Fruit fly (Drosophila melanogaster): Measurements from ENCODE around the gene alphaSnap.

Gene alphaSnap

dm6 chr3L:20317751-20318150 lies 4.3 kb downstream of the alphaSnap start:
- TF ChIP-seq CG17801 (GFP tag; optimal IDR thresholded peaks at IDR 0.05; ENCODE audit: partially characterized antibody): no peak

DNA sequence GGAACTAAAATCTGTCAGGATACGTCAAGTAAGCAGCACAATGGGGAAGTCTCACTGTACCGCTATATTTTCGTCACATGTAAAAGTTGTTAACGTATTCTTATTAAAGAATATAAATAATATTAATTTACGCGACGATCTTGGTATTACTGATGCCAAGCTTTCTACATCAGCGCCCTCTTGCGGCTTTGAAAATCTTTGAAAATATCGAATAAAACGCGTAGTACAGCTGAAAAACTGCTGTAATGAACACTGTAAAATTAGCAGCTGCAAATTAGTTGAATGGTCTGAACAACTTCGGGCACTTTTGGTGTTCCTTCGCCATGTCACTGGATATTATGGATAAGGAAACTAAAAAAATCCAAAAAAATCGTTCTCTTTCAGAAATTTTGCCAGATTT lies 6.6 kb downstream of the alphaSnap start:
- no peak for TF ChIP-seq CG17801 (GFP tag; optimal IDR thresholded peaks at IDR 0.05; ENCODE audit: partially characterized antibody)

dm6 chr3L:20320652-20321051 lies 7.2 kb downstream of the alphaSnap start, which contains the start of gene Spn77Bb:
Gene Spn77Bb (plus strand): TSS chr3L:20320952.
- TF ChIP-seq CG17801 (GFP tag; optimal IDR thresholded peaks at IDR 0.05; ENCODE audit: partially characterized antibody): no peak

DNA sequence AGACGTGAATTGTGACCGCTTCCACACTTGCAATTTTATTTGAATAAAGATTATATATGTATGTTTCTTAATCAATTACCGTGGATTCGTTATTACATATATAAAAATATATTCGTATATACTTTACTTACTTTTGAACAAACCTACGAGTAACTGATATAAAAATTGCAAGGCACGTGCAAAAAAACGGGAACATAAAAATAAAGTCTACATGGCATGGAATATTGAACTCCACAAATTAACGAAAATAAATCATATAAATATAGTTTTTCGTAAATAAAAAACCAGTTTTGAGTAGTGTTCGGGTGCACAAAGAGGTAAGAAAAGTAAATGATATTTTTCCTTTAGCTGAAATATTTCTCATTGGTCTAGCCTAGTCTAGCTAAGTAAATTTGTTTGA lies 28.9 kb downstream of the alphaSnap start, which contains the start of gene Spn77Bc:
Gene Spn77Bc, plus strand, starts transcription at position 301 of the 400 bp plus-strand sequence.
- TF ChIP-seq CG17801 (GFP tag; optimal IDR thresholded peaks at IDR 0.05; ENCODE audit: partially characterized antibody): no peak

DNA sequence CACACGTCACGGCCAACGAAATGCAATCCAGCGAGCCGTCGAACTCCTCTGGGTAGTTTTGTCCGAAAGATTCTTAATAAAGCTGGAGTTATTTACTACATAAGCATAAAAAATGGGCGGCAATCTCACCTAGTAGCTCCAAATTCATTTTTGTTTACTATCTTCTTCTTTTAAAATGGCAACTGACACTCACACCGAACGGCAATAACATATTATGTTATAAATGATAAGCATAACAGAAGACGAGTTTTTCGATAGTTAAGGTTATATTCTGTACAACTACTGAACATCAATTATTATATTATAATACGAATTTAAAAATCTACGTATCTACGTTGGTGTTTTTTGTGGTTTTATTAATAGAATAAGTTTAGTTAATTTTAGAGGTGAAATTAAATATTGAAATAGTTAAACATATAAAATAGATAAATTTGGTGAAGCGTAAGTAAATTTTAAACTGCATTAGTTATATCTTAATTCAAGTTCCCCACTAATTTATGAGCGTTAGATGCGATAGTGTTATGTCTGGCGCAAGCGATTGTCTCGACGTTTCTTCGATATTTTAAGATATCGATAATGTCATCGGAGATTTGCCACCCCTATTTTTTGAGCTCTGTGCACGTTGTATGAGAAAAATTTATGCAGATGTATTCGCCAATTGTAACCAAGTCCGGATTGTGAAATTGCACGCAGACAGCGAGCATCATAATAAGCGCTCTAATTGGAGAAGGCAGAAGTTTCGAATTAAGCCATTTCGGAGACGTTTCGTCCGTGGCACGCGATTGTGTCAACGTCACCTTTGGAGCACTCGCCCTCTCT lies 34.5 kb downstream of the alphaSnap start, which contains the start of the genes Rbbp5 and eRF1:
Gene Rbbp5, minus strand, starts transcription at position 181 of the 819 bp plus-strand sequence.
Gene eRF1, plus strand, starts transcription at position 594 of the 819 bp plus-strand sequence.
- TF ChIP-seq CG17801 (GFP tag; optimal IDR thresholded peaks at IDR 0.05; ENCODE audit: partially characterized antibody): peak; percentile 78

- no peak for TF ChIP-seq CG17801 (GFP tag; optimal IDR thresholded peaks at IDR 0.05; ENCODE audit: partially characterized antibody)
These were observed 35.2 kb downstream of the alphaSnap start for dm6 chr3L:20348581-20349093.

DNA sequence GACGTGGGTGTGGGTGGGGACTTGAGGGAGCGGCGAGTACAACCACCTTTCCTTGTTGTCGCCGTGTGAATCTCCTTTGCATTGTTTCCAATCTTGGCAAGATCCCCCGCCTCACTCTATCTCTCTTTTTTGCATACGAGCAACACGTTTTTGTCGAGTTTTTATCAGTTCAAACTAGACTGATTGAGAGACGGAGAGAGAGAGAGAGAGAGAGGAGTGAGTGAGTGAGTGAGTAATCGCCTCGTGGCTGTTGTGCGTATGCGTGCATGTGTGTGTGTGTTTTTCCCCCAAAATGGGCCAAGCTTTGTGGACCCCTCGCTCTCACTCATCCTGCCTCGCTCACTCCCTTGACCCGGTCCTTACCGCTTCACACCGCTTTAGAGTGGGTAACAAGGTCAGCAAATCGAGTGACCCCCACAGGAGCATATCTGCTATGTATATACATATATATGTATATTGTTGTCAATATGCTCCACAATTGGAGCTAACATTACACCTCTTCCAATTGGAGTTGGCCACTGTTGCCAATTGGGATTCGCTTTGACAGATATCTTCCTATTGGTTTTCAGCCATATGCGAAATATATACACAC lies 36.0 kb downstream of the alphaSnap start:
- no peak for TF ChIP-seq CG17801 (GFP tag; optimal IDR thresholded peaks at IDR 0.05; ENCODE audit: partially characterized antibody)

DNA sequence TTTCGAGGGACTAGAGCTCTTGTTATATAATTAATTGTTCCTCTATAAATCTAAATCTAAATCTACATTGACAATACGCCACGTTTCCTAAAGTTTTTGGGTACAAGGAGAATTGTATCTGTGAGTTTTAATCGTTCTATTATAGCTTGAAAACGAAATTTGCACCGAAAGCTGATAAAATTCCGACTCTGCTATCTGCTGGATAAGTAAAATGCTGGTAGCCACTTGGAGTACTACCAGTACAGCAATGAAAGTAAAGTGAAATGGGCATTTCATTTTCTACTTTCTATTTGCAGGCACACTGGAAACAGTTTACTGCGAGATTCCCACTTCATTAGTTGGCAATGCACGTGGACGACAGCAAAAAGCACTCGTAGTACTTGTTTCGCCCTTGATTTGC lies 39.7 kb downstream of the alphaSnap start, which contains the start of gene CG5618:
Gene CG5618, plus strand, starts transcription at position 301 of the 400 bp plus-strand sequence.
- no peak for TF ChIP-seq CG17801 (GFP tag; optimal IDR thresholded peaks at IDR 0.05; ENCODE audit: partially characterized antibody)

DNA sequence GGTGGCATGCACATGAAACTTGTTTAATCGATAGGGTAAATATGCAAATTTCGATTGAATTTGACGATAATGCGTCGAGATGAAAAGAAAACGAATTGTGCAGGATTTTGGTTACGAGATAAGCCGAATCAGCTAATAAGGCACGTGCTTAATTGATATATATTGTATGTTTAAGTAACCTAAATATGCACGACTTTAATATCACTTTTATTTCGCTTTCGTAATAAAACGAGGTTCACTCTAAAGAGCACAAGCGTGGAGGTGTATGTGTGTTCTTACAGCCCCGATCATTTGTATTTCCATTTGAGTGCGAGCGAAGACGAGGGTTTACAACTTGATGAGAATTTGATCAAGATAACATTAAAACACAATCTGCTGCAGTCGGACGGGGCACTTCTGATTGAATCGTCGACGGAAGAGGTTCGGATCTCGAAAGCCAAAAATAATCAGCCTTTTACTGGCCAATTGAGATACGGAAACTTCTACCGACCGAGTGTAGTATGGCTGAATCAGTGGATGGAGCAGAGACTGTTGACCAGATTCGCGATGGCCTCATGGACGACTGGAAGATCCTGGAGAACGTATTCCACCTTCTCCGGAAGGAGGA lies 40.4 kb downstream of the alphaSnap start:
- no peak for TF ChIP-seq CG17801 (GFP tag; optimal IDR thresholded peaks at IDR 0.05; ENCODE audit: partially characterized antibody)

DNA sequence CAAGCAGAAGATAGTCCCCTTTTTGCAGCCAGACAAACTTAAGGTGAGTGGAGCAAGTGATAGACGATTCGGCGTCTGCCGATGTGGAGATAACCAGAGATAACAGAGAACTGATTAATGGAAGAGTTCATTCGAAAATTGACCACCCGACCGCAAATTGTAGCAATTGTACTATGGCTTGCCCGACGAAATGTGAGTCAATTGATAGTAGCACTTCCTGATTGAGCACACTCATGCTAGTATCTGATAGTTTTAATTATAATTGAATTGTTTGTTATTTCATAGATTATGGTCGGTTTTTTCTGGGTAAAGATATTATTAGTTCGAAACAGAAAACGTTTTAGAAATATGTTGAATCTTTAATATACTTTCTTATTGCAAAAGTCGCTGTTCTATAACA lies 40.9 kb downstream of the alphaSnap start:
- no peak for TF ChIP-seq CG17801 (GFP tag; optimal IDR thresholded peaks at IDR 0.05; ENCODE audit: partially characterized antibody)

- TF ChIP-seq CG17801 (GFP tag; optimal IDR thresholded peaks at IDR 0.05; ENCODE audit: partially characterized antibody): no peak
These were observed 41.4 kb downstream of the alphaSnap start for dm6 chr3L:20354872-20355271.

DNA sequence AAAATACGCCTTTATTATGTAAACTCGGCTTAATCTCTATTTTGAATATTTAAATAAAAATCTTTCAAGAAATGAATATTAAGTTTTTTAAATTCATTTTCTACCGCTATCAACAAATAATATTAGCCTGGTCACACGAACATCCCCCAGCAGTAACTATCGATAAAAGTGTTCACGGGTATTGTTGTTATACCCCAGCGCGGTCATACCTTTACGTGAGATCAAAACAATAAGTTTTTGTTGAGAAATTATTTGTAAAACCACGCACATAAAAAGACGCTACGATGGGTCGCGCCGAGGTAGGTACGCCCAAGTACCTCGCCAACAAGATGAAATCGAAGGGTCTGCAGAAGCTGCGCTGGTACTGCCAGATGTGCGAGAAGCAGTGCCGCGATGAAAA lies 43.2 kb downstream of the alphaSnap start, which contains the start of gene kin17:
Gene kin17, plus strand, starts transcription at position 195 of the 400 bp plus-strand sequence.
- TF ChIP-seq CG17801 (GFP tag; optimal IDR thresholded peaks at IDR 0.05; ENCODE audit: partially characterized antibody): no peak

- no peak for TF ChIP-seq CG17801 (GFP tag; optimal IDR thresholded peaks at IDR 0.05; ENCODE audit: partially characterized antibody)
These were observed 44.8 kb downstream of the alphaSnap start, which contains the start of gene CG5665 for dm6 chr3L:20358212-20358611. Gene CG5665 (plus strand): TSS chr3L:20358512.

DNA sequence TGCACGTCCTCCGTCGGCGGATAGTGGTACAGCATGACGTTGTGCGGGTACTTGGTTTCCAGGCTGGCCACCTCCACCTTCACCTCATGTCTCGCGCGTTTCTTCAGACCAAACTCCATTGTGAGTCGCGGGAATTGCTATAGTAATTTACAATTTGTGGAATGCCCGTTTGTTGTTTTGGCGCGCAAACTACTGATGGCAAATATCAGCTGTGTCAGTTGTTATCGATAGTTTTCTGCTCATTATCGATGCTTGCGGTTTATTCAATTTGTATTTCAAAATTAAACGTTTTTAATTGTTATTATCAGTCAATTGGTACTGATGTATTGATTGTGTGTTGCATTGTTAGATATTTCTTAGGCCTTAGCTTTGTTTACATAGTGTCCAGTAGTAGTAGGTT lies 48.0 kb downstream of the alphaSnap start, which contains the start of gene Prim2:
Gene Prim2, minus strand, starts transcription at position 197 of the 400 bp plus-strand sequence.
- TF ChIP-seq CG17801 (GFP tag; optimal IDR thresholded peaks at IDR 0.05; ENCODE audit: partially characterized antibody): no peak

DNA sequence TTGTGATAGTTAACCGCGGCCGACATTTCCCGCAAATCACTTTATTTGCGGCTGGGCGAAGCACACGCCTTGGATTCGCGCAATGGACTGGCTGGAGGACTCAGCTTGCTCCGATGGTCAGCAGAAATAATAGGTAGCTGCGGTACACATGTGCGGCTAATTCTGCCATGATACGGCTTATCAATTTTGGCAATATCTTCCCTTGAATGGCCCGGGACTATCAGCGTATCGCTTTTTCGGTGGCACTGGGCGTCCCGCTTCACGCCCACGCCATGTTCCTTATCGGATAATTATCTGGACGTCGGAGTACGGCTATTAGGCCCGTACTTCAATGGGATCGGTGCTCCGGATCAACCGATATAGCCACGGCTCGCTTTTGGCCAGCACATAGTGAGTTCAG lies 52.6 kb downstream of the alphaSnap start:
- TF ChIP-seq CG17801 (GFP tag; optimal IDR thresholded peaks at IDR 0.05; ENCODE audit: partially characterized antibody): no peak
